Fruit fly (Drosophila melanogaster): ENCODE measurements around the gene BG642167.

Gene BG642167

dm6 chr3R:25791807-25792206, 14.4 kb upstream of the BG642167 start:
- TF ChIP-seq CG15336 (GFP tag; IDR thresholded peaks at IDR 0.05): no peak
- no peak for TF ChIP-seq CG1621 (tag; optimal IDR thresholded peaks at IDR 0.05)
- no peak for TF ChIP-seq CG16779 (tag; optimal IDR thresholded peaks at IDR 0.05)
- no peak for TF ChIP-seq Eip93F (GFP tag; optimal IDR thresholded peaks at IDR 0.05)
- TF ChIP-seq CG8319 (GFP tag; optimal IDR thresholded peaks at IDR 0.05): no peak
- no peak for TF ChIP-seq OdsH (GFP tag; optimal IDR thresholded peaks at IDR 0.05)
- no peak for TF ChIP-seq CG6792 (GFP tag; optimal IDR thresholded peaks at IDR 0.05)
- TF ChIP-seq Ets21C (GFP tag; optimal IDR thresholded peaks at IDR 0.05): no peak
- no peak for TF ChIP-seq Hr39 (GFP tag; optimal IDR thresholded peaks at IDR 0.05)
- TF ChIP-seq CG11762 (GFP tag; optimal IDR thresholded peaks at IDR 0.05; ENCODE audit: insufficient read depth): no peak
- TF ChIP-seq fd59A (GFP tag; optimal IDR thresholded peaks at IDR 0.05): no peak
- no peak for TF ChIP-seq Eip78C (GFP tag)
- no peak for TF ChIP-seq CG11902 (GFP tag; optimal IDR thresholded peaks at IDR 0.05)
- TF ChIP-seq svp (GFP tag): no peak
- no peak for TF ChIP-seq CG11294 (GFP tag; IDR thresholded peaks at IDR 0.05)
- TF ChIP-seq Eip75B (GFP tag; optimal IDR thresholded peaks at IDR 0.05): no peak
- TF ChIP-seq net (GFP tag; optimal IDR thresholded peaks at IDR 0.05): no peak

- TF ChIP-seq Eip75B (GFP tag; optimal IDR thresholded peaks at IDR 0.05): no peak
- TF ChIP-seq Smox (GFP tag; optimal IDR thresholded peaks at IDR 0.05): no peak
- no peak for TF ChIP-seq Lpt (GFP tag; optimal IDR thresholded peaks at IDR 0.05)
- no peak for TF ChIP-seq CG11902 (GFP tag; optimal IDR thresholded peaks at IDR 0.05)
- no peak for TF ChIP-seq CG8119 (GFP tag; IDR thresholded peaks at IDR 0.05)
- TF ChIP-seq CG11294 (GFP tag; IDR thresholded peaks at IDR 0.05): no peak
- no peak for TF ChIP-seq CG10631 (GFP tag; optimal IDR thresholded peaks at IDR 0.05)
- no peak for TF ChIP-seq CG8632 (GFP tag; optimal IDR thresholded peaks at IDR 0.05)
- TF ChIP-seq net (GFP tag; optimal IDR thresholded peaks at IDR 0.05): no peak
- TF ChIP-seq CG32006 (GFP tag; optimal IDR thresholded peaks at IDR 0.05): no peak
- TF ChIP-seq fd85E (GFP tag; optimal IDR thresholded peaks at IDR 0.05): no peak
- no peak for TF ChIP-seq achi (GFP tag; optimal IDR thresholded peaks at IDR 0.05)
- no peak for TF ChIP-seq CG7368 (GFP tag; optimal IDR thresholded peaks at IDR 0.05)
- TF ChIP-seq Ets96B (tag; optimal IDR thresholded peaks at IDR 0.05): no peak
- TF ChIP-seq CG15336 (GFP tag; IDR thresholded peaks at IDR 0.05): no peak
- TF ChIP-seq CG10669 (GFP tag; optimal IDR thresholded peaks at IDR 0.05): no peak
These were observed 4.6 kb downstream of the BG642167 start, which contains the start of gene CG5024 for dm6 chr3R:25810796-25811195. Gene CG5024 (plus strand): TSS chr3R:25811096.

dm6 chr3R:25811611-25812010, 5.4 kb downstream of the BG642167 start, which contains the start of the genes Acam and CG17770:
Gene Acam (plus strand): TSS chr3R:25811911.
Gene CG17770 (plus strand): TSS chr3R:25811911.
- TF ChIP-seq spab (GFP tag; optimal IDR thresholded peaks at IDR 0.05) (no peak), CG34406 (GFP tag; optimal IDR thresholded peaks at IDR 0.05) (no peak), CG8632 (GFP tag; optimal IDR thresholded peaks at IDR 0.05) (no peak), CG6808 (GFP tag; optimal IDR thresholded peaks at IDR 0.05) (no peak), Hr38 (GFP tag; optimal IDR thresholded peaks at IDR 0.05) (no peak), CG32006 (GFP tag; optimal IDR thresholded peaks at IDR 0.05) (no peak), Eip78C (GFP tag) (no peak), dsx (GFP tag; optimal IDR thresholded peaks at IDR 0.05; ENCODE audit: poor library complexity, severe bottlenecking) (no peak), CG15336 (GFP tag; IDR thresholded peaks at IDR 0.05) (no peak), ss (GFP tag; optimal IDR thresholded peaks at IDR 0.05) (no peak), CG11294 (GFP tag; IDR thresholded peaks at IDR 0.05) (no peak), CG3919 (GFP tag; optimal IDR thresholded peaks at IDR 0.05) (no peak), Sox102F (GFP tag; optimal IDR thresholded peaks at IDR 0.05) (no peak), CG4318 (GFP tag; optimal IDR thresholded peaks at IDR 0.05) (no peak), CG16779 (tag; optimal IDR thresholded peaks at IDR 0.05) (no peak), CG10669 (GFP tag; optimal IDR thresholded peaks at IDR 0.05) (no peak), CG10631 (GFP tag; optimal IDR thresholded peaks at IDR 0.05) (no peak), Ets96B (tag; optimal IDR thresholded peaks at IDR 0.05) (no peak)

All from whole organism, prepupa.